Fruit fly (Drosophila melanogaster) whole organism, pupa: ENCODE data around the gene AhcyL2.

Source experiments
- CG10348 ChIP-seq: fragments of 200-800 bp; sonication (Bioruptor generic); IDR thresholded peaks from 2 replicates; pipeline ENCODE4 v1.3.6; 2022; ENCODE audit warnings: missing biosample characterization, missing genetic modification characterization
- CG12605 ChIP-seq: fragments of 200-800 bp; sonication (Bioruptor generic); IDR thresholded peaks from 2 replicates; pipeline ENCODE4 v1.3.6; 2022; ENCODE audit warnings: missing biosample characterization, missing genetic modification characterization
- CG13204 ChIP-seq: fragments of 200-800 bp; sonication (Bioruptor generic); optimal IDR thresholded peaks from 2 replicates; lab custom pipeline; 2018; ENCODE audit warnings: missing biosample characterization, mild to moderate bottlenecking, missing genetic modification characterization, moderate library complexity
- CG14655 ChIP-seq: fragments of 200-800 bp; sonication (Bioruptor generic); optimal IDR thresholded peaks from 3 replicates; lab custom pipeline; 2017; ENCODE audit warnings: mild to moderate bottlenecking, missing biosample characterization, missing genetic modification reagents, missing genetic modification characterization
- CG15710 ChIP-seq: fragments of 200-800 bp; sonication (Bioruptor generic); optimal IDR thresholded peaks from 2 replicates; lab custom pipeline; 2018; ENCODE audit warnings: missing biosample characterization, mild to moderate bottlenecking, missing genetic modification characterization, moderate library complexity
- CG17806 ChIP-seq: fragments of 200-800 bp; sonication (Bioruptor generic); optimal IDR thresholded peaks from 2 replicates; lab custom pipeline; 2018; ENCODE audit warnings: missing biosample characterization, mild to moderate bottlenecking, missing genetic modification characterization, moderate library complexity
- CG32121 ChIP-seq: fragments of 200-800 bp; sonication (Bioruptor generic); IDR thresholded peaks from 2 replicates; pipeline ENCODE4 v1.3.6; 2022; ENCODE audit warnings: missing biosample characterization, missing genetic modification characterization
- CG34367 ChIP-seq: fragments of 200-800 bp; sonication (Bioruptor generic); optimal IDR thresholded peaks from 2 replicates; lab custom pipeline; 2018; ENCODE audit warnings: missing biosample characterization, mild to moderate bottlenecking, missing genetic modification characterization
- CG4496 ChIP-seq: fragments of 200-800 bp; sonication (Bioruptor generic); IDR thresholded peaks from 3 replicates; pipeline ENCODE4 v1.3.6; 2022; ENCODE audit warnings: missing biosample characterization, missing genetic modification characterization
- CG8159 ChIP-seq: fragments of 200-800 bp; sonication (Bioruptor generic); optimal IDR thresholded peaks from 3 replicates; lab custom pipeline; 2018; ENCODE audit warnings: missing biosample characterization, mild to moderate bottlenecking, missing genetic modification characterization, moderate library complexity
- CG8301 ChIP-seq: fragments of 200-800 bp; sonication (Bioruptor generic); optimal IDR thresholded peaks from 2 replicates; lab custom pipeline; 2018; ENCODE audit warnings: missing biosample characterization, mild to moderate bottlenecking, missing genetic modification characterization
- CG9948 ChIP-seq: fragments of 200-800 bp; sonication (Bioruptor generic); optimal IDR thresholded peaks from 2 replicates; lab custom pipeline; 2018; ENCODE audit warnings: missing biosample characterization, mild to moderate bottlenecking, missing genetic modification characterization, moderate library complexity
- D1 ChIP-seq: fragments of 200-800 bp; sonication (Bioruptor generic); optimal IDR thresholded peaks from 2 replicates; lab custom pipeline; 2018; ENCODE audit warnings: missing biosample characterization, mild to moderate bottlenecking, missing genetic modification characterization, moderate library complexity
- EcR ChIP-seq: fragments of 200-800 bp; sonication (Bioruptor generic); optimal IDR thresholded peaks from 3 replicates; lab custom pipeline; 2019; ENCODE audit warnings: missing biosample characterization, missing genetic modification characterization, mild to moderate bottlenecking, moderate library complexity, missing genetic modification reagents
- Ets98B ChIP-seq: fragments of 200-800 bp; sonication (Bioruptor generic); IDR thresholded peaks from 2 replicates; pipeline ENCODE4 v1.3.6; 2022; ENCODE audit warnings: missing biosample characterization, missing genetic modification characterization
- Pif1A ChIP-seq: fragments of 200-800 bp; sonication (Bioruptor generic); optimal IDR thresholded peaks from 3 replicates; lab custom pipeline; 2016; ENCODE audit warnings: missing biosample characterization, missing genetic modification characterization
- Pif1B ChIP-seq: fragments of 200-800 bp; sonication (Bioruptor generic); optimal IDR thresholded peaks from 3 replicates; lab custom pipeline; 2016; ENCODE audit warnings: missing biosample characterization, missing genetic modification characterization
- Snoo ChIP-seq: fragments of 200-800 bp; sonication (Bioruptor generic); optimal IDR thresholded peaks from 3 replicates; lab custom pipeline; 2017; ENCODE audit warnings: missing biosample characterization, mild to moderate bottlenecking, missing genetic modification characterization, inconsistent platforms
- fd96Ca ChIP-seq: fragments of 200-800 bp; sonication (Bioruptor generic); IDR thresholded peaks from 3 replicates; pipeline ENCODE4 v1.3.6; 2022; ENCODE audit warnings: missing biosample characterization, missing genetic modification characterization
- gl ChIP-seq: fragments of 200-800 bp; sonication (Bioruptor generic); optimal IDR thresholded peaks from 2 replicates; lab custom pipeline; 2018; ENCODE audit warnings: missing biosample characterization, mild to moderate bottlenecking, missing genetic modification characterization
- rn ChIP-seq: fragments of 200-800 bp; sonication (Bioruptor generic); IDR thresholded peaks from 2 replicates; pipeline ENCODE4 v1.3.6; 2022; ENCODE audit warnings: missing biosample characterization, missing genetic modification characterization

The AhcyL2 gene

DNA sequence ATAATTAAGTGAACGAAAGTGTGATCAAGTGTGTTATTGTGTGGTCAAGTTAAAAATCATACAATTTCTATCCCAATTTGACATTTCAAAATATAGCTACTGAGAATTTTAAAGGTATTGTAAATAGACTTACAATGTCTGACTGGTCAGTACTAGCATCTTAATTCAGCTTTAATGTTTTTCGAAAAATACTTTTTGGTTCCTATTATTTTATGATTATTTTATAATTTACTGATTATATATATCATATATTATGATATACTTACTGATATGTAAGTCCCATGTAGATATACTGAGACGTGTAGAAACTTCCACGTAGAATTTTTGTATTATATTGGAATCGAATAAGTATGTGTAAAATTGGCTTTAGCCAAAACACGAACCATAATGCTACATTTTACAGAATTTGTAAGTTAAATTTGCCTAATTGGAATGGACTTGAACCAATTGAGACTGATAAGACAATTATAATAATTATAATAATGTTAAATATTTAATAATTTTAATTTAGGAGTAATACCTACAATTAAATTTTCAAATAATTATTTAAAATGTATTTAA lies 4.1 kb downstream of the AhcyL2 start, which contains the start of gene Actn3:
Gene Actn3, minus strand, starts transcription at position 51 of the 561 bp plus-strand sequence.
- TF ChIP-seq Ets98B (GFP tag; lab: Robert Waterston, UW) (no peak), CG4496 (GFP tag; lab: Robert Waterston, UW) (no peak), D1 (peak; percentile 82)

DNA sequence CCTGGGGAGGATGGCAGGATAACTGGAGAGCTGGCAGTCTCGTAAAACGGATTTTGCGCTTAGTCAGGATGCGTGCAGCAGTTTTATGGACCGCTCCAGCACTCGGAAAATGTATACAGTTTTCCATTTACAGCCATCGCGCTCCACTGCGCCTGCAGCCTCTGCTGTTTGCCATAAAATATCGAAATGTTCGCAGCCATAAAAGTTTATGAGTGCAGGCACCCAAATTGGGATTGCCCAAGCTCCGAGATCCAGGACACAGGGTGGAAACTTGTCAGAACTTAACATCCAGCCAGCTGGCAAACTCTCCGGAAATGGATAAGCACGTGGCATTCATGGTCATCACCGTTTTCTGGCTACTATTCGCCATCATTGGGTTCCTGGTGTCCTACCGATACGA lies 7.1 kb downstream of the AhcyL2 start, which contains the start of gene VhaM9.7-d:
Gene VhaM9.7-d, plus strand, starts transcription at position 301 of the 400 bp plus-strand sequence.
- TF ChIP-seq CG10348 (GFP tag; lab: Robert Waterston, UW) (no peak), D1 (no peak), gl (tag; lab: Kevin White, UChicago) (no peak), CG34367 (tag; lab: Kevin White, UChicago) (no peak), Snoo (no peak), CG4496 (GFP tag; lab: Robert Waterston, UW) (no peak)

DNA sequence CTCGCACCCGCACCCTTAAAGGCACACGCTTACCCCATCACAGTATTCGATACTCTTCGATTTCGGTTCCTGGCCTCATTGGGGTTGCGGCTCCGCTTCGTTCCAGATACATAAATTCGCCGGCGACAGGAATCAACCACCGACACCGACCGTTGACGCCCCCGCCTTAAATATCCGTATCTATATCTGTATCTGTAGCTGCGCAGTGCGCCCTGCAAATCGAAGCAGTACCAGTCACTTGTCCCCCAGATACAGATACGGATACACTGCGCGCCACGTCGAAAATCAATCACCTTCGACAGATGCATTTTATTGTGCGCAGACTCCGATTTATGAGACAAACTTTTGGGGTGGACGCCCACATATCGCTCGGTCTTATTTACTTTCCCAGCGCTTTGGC lies 9.4 kb downstream of the AhcyL2 start:
- TF ChIP-seq rn (GFP tag; lab: Robert Waterston, UW): no peak
- no peak for TF ChIP-seq Pif1A (GFP tag; lab: Kevin White, UChicago)
- no peak for TF ChIP-seq CG10348 (GFP tag; lab: Robert Waterston, UW)
- no peak for TF ChIP-seq CG4496 (GFP tag; lab: Robert Waterston, UW)
- TF ChIP-seq CG17806: no peak
- TF ChIP-seq fd96Ca (GFP tag; lab: Robert Waterston, UW): no peak
- no peak for TF ChIP-seq gl (tag; lab: Kevin White, UChicago)
- TF ChIP-seq, all 21 proteins: peak for 0

DNA sequence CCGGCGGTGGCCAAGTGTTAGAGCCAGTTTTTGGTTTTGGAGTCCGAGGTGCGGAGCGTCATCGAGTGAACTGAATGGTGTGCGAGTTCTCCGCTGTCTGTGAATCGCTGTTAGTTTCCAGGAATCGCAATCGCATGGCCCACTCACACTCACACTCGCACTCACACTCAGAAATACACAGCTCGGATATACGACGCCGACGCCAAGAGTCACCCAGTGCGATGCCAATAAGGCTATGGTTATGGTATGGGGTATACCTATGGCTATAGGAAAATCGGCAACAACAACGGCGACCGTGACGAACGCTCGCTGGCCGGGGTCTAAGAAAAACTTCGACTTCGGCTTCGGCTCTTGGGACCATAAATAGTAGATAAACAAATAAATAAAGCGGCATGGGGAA lies 9.8 kb downstream of the AhcyL2 start, which contains the start of gene Abd-B:
Gene Abd-B, minus strand, starts transcription at position 101 of the 400 bp plus-strand sequence.
- TF ChIP-seq Snoo (no peak), EcR (GFP tag; lab: Kevin White, UChicago) (no peak), CG12605 (GFP tag; lab: Robert Waterston, UW) (no peak), CG8159 (no peak), fd96Ca (GFP tag; lab: Robert Waterston, UW) (no peak), CG14655 (GFP tag; lab: Kevin White, UChicago) (no peak), D1 (no peak), CG4496 (GFP tag; lab: Robert Waterston, UW) (no peak), CG9948 (no peak), CG8301 (tag; lab: Kevin White, UChicago) (no peak), CG34367 (tag; lab: Kevin White, UChicago) (no peak), Ets98B (GFP tag; lab: Robert Waterston, UW) (no peak)

DNA sequence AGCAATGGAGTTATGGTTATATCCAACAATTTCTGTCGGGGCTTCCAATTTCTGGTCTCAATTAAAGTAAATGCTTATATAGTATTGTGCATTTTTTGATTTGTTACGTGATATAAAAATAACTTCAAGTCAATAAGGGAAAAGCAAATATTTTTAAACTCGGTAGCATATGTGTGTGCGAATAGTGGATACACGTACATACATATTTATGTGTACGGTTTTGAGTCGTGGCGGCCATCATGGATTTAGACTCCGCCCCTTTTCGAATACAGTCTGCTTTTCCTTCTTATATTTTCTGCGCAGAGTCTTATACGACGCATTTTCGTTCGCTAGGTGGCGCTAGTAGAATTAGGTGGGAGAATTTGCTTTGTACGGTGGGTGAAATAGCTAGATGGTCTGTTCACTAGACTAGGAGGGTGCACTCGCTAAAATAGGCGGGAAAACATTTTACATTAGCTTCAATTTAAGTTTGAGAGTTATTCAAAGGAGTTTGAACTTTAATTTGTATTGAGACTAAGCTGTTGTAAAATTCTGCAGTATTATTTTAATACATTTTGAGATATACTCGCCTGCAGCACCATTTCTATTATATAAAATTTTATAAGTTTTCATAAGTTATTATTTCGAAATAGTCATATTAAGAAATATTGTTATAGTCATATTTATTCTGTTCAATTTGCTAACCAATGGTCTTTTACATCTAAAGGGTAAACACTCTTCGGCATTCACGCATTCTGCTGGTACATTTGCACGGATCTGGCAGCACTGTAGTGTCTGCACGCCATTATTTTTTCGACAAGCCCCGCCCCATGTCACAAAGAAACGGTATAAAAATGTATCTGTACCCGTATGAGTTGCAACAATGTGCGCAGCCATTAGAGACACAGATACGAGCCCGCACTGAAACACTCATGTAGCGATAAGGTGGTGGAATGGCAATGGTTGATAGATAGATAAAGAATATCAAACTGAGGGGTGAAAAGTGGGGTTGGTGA lies 12.3 kb downstream of the AhcyL2 start:
- peak; percentile 27 for TF ChIP-seq Pif1B (GFP tag; lab: Kevin White, UChicago)
- peak; percentile 72; the same call in 1 of the 2 replicates for TF ChIP-seq CG32121
- TF ChIP-seq Pif1A (GFP tag; lab: Kevin White, UChicago): no peak
- peak; percentile 76 for TF ChIP-seq Ets98B (GFP tag; lab: Robert Waterston, UW)
- TF ChIP-seq CG34367 (tag; lab: Kevin White, UChicago): peak; percentile 44
- TF ChIP-seq CG8159: peak; percentile 58
- TF ChIP-seq CG14655 (GFP tag; lab: Kevin White, UChicago): peak; percentile 74
- no peak for TF ChIP-seq CG12605 (GFP tag; lab: Robert Waterston, UW)
- TF ChIP-seq Snoo: peak; percentile 40
- peak; percentile 16 for TF ChIP-seq gl (tag; lab: Kevin White, UChicago)
- no peak for TF ChIP-seq EcR (GFP tag; lab: Kevin White, UChicago)
- TF ChIP-seq D1: peak; percentile 13

DNA sequence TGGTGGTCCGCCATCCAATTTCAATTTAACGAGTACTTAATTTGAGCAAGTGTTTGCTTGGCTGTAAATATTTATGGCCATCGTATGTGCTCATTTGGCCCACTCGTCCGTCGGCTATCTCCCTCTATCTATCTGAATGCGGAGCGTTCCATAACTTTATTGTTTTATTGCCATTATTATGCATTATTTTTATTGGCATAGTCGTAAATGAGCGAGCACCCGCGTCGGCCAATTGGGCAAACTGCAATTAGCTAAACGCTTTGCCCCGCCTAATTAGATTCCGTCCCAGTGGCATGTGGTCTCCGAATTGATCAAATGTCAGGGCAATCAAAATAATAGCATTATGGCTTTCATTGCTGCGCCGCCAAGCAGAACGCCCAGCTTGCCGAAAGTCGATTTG lies 19.7 kb downstream of the AhcyL2 start:
- TF ChIP-seq Snoo: no peak
- TF ChIP-seq, all 21 proteins: peak for 0

DNA sequence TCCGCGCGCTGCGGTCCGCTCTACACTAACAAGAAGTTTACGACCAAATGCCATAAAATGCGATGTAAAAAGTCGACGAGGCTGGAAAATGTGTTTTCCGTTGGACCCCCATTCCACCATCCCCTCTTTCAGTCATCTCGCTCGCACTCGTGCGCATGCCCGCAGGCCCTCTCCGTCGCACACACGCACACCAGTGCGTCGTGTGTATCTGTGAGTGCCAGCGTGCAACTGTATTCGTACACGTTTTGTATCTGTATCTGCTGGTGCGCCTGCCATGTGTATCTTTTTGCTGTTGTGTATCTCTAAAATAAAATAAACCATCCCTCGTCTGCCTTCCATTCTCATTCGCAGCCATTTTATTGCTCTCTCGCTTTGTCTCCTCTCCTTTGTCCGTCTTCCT lies 21.7 kb downstream of the AhcyL2 start:
- TF ChIP-seq CG8159 (no peak), CG12605 (GFP tag; lab: Robert Waterston, UW) (no peak), CG34367 (tag; lab: Kevin White, UChicago) (no peak), CG4496 (GFP tag; lab: Robert Waterston, UW) (no peak), CG17806 (no peak), CG32121 (no peak), Snoo (no peak), CG15710 (tag; lab: Kevin White, UChicago) (no peak), gl (tag; lab: Kevin White, UChicago) (no peak), Ets98B (GFP tag; lab: Robert Waterston, UW) (no peak), EcR (GFP tag; lab: Kevin White, UChicago) (no peak), CG13204 (GFP tag; lab: Kevin White, UChicago) (no peak), CG14655 (GFP tag; lab: Kevin White, UChicago) (no peak), CG9948 (no peak), rn (GFP tag; lab: Robert Waterston, UW) (no peak)
